Worm (Caenorhabditis elegans) whole organism, L4/young adult: ENCODE results near the gene M03F4.6.
A peak's percentile ranks its signal among the peaks of the same experiment; 100 is the strongest.

Experiments
- W03F9.2 ChIP-seq: fragments of 150-350 bp; optimal IDR thresholded peaks from 2 replicates; lab custom pipeline; 2014; ENCODE audit warnings: missing biosample characterization, missing genetic modification characterization
- dao-5 ChIP-seq: sonication (generic microtip); optimal IDR thresholded peaks from 2 replicates; lab custom pipeline; 2016; ENCODE audit warnings: missing genotype, missing genetic modification characterization, moderate library complexity, missing compliant biosample characterization
- him-1 ChIP-seq: sonication (generic microtip); optimal IDR thresholded peaks from 2 replicates; lab custom pipeline; 2016; ENCODE audit warnings: missing genotype, missing genetic modification reagents, missing genetic modification characterization, missing compliant biosample characterization

The M03F4.6 gene

DNA sequence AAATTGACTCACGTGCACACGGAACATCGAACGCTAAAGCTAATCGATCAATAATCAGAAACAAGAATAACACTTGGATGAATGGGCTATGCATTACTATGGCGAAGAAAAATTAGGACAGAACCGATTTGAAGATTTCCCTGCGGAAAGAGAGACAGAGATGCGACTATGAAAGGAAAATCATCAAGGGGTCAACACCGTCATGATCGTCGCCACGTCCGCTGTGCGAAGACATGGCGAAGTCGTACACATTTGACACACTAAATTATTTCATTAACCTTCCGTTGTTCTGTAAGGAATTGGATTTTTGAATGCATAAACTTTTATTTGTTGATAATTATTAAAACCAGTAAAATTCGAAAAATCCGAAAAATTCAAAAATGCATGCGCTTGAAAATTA is at the start of gene M03F4.6:
Gene M03F4.6, minus strand, starts transcription at position 101 of the 400 bp plus-strand sequence.
- no peak for TF ChIP-seq dao-5 (tag; lab: Kevin White, UChicago)
- no peak for TF ChIP-seq him-1 (tag; lab: Kevin White, UChicago)
- TF ChIP-seq W03F9.2 (tag; lab: Kevin White, UChicago): no peak

DNA sequence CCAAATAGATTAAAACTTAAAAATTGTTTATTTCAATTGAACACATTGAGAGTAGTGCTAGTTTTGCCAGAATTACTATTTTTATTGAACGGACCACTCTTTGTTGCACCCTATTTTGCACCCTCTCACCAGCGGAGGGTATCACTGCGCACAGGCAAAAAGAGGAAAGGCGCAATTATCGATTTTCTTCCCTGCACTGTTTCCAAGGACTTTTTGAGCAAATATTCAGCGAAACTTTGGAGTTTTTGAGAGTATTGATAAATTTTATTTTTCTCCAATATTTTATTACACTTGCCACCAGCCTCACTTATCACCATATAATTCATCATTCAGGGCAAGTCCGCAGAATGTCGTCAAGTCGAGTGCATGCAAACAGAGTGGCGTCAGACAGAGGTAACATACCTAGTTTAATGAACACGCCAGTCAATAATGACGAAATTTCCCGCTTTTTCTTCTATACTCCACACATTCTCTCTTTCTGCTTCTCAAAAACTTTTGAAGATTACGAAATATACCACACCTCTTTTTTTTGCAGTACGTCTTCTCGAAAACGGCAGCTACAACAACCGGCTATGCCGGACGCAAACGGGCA is 49.0 kb upstream of the M03F4.6 start:
- TF ChIP-seq him-1 (tag; lab: Kevin White, UChicago) (no peak), W03F9.2 (tag; lab: Kevin White, UChicago) (peak; percentile 13)

- TF ChIP-seq him-1 (tag; lab: Kevin White, UChicago) (no peak), dao-5 (tag; lab: Kevin White, UChicago) (no peak), W03F9.2 (tag; lab: Kevin White, UChicago) (no peak)
Measured at ce11 chrX:5017591-5017990, 48.5 kb upstream of the M03F4.6 start, which contains the start of gene sek-3. Gene sek-3 (plus strand): TSS chrX:5017891.

DNA sequence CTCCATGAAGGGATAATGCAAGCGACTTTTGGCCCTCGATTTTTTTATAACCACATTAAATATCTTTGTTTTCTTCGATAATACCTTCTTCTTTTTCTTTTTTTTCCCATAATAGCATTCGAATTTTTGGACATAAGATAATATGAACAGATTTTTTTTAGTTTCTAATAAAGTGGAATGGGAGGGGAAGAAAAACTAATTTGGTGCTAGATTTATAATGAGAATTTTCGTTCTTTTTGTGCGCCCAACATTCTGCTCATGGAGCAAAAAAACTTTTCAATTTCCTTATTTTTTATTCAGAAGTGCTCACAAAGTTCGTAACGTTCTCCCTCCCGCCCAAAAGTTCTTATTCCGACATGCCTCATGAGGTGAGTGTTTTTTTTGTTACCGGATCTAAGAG is 46.6 kb upstream of the M03F4.6 start, which contains the start of gene ZC449.8:
Gene ZC449.8, plus strand, starts transcription at position 301 of the 400 bp plus-strand sequence.
- TF ChIP-seq him-1 (tag; lab: Kevin White, UChicago): no peak
- TF ChIP-seq W03F9.2 (tag; lab: Kevin White, UChicago): no peak

DNA sequence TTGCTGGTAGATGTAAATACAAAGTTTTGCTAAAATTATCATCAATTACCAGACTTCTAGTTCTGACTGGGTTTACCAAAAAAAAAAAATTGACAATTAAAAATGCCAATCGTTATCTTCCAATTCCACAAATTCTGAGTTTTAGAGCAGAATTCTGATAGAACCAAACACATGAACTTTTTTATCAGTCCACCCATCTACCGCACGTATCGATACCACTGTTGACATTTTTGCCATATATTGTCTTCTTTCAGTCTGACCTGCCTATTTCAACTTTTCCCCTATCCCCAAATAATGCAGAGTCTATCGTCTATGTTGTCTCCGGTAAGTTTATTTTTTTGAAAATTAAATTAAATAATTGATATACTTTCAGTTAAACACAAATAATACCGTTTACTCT is 44.7 kb upstream of the M03F4.6 start, which contains the start of gene ZC449.7:
Gene ZC449.7, plus strand, starts transcription at position 249 of the 400 bp plus-strand sequence.
- TF ChIP-seq him-1 (tag; lab: Kevin White, UChicago) (no peak), dao-5 (tag; lab: Kevin White, UChicago) (no peak), W03F9.2 (tag; lab: Kevin White, UChicago) (no peak)

- TF ChIP-seq him-1 (tag; lab: Kevin White, UChicago) (no peak), dao-5 (tag; lab: Kevin White, UChicago) (no peak), W03F9.2 (tag; lab: Kevin White, UChicago) (no peak)
Measured at ce11 chrX:5009000-5009399, 39.9 kb upstream of the M03F4.6 start, which contains the start of gene hsd-3. Gene hsd-3 (plus strand): TSS chrX:5009300.

- no peak for TF ChIP-seq W03F9.2 (tag; lab: Kevin White, UChicago)
- no peak for TF ChIP-seq dao-5 (tag; lab: Kevin White, UChicago)
- TF ChIP-seq him-1 (tag; lab: Kevin White, UChicago): no peak
Measured at ce11 chrX:5006972-5007371, 37.8 kb upstream of the M03F4.6 start.

ce11 chrX:5004940-5005339 is 35.8 kb upstream of the M03F4.6 start, which contains the start of gene hsd-2:
Gene hsd-2 (plus strand): TSS chrX:5005240.
- no peak for TF ChIP-seq W03F9.2 (tag; lab: Kevin White, UChicago)
- no peak for TF ChIP-seq dao-5 (tag; lab: Kevin White, UChicago)
- TF ChIP-seq him-1 (tag; lab: Kevin White, UChicago): no peak

DNA sequence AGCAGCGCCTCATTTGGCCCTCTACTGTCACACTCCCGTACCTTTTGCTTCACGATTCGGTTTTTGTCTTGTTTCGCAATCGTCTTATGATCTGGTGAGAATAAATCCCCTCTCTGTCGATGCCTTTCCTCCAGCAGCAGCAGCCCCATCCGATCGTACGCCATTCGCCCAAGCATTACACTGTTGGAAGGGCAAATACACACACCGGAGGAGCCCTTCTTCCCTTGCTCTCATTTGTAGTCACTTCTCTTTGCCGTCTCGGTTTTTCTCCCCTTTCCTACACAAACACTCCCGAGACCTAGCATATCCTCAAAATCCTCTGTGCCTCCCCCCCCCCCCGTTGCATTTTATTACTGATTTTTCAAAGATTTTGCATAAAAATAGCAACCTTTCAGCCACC is 29.7 kb upstream of the M03F4.6 start, which contains the start of gene set-30:
Gene set-30, plus strand, starts transcription at position 396 of the 400 bp plus-strand sequence.
- no peak for TF ChIP-seq dao-5 (tag; lab: Kevin White, UChicago)
- TF ChIP-seq him-1 (tag; lab: Kevin White, UChicago): no peak
- no peak for TF ChIP-seq W03F9.2 (tag; lab: Kevin White, UChicago)

DNA sequence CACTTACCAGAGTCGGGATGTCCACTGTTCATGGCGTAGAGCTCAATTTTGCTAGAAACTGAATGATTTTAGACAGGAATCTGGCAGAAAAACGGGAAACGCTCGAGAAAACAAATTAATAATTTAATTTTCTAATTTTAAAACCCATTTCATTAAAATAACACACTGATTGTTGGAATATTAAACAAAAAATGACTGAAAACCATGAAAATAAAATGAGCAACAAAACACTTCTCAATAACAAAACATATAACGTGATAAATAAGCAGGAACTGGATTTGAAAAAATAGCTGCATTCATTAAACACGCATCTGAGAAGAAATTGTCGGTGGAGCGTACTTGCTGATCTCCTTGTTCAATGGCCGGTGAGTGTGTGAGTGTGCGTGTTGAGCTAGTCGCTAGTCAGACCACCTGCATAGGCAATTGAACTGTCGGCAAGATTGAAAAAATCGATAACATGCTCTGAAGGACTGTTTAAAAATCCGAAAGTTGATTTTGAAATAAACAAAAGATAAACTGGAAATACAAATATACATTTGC is 28.5 kb upstream of the M03F4.6 start, which contains the start of gene ZC8.6:
Gene ZC8.6, minus strand, starts transcription at position 51 of the 540 bp plus-strand sequence.
- TF ChIP-seq W03F9.2 (tag; lab: Kevin White, UChicago): no peak
- no peak for TF ChIP-seq him-1 (tag; lab: Kevin White, UChicago)
- TF ChIP-seq dao-5 (tag; lab: Kevin White, UChicago): no peak

DNA sequence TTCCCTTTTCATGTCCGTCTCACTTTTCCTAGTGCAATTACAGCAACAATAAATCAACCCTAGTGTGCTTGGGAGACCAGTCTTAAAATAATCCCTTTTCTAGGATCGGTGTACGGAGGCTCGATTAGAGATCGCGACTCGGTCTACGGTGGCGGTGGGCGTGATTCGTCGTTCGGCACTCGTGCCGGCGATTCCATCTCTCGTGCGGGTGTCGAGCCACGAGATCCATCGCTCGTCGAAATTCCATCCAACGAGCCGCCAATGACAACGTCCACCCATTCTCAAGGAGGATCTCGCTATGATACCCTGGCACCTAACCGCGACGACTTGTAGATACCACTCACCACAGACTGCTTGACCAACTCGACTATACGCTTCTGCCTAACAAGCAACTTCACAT is 23.4 kb upstream of the M03F4.6 start:
- no peak for TF ChIP-seq W03F9.2 (tag; lab: Kevin White, UChicago)
- no peak for TF ChIP-seq dao-5 (tag; lab: Kevin White, UChicago)
- TF ChIP-seq him-1 (tag; lab: Kevin White, UChicago): no peak

ce11 chrX:4987617-4988016 is 18.5 kb upstream of the M03F4.6 start:
- TF ChIP-seq W03F9.2 (tag; lab: Kevin White, UChicago): no peak
- no peak for TF ChIP-seq him-1 (tag; lab: Kevin White, UChicago)
- no peak for TF ChIP-seq dao-5 (tag; lab: Kevin White, UChicago)

- no peak for TF ChIP-seq W03F9.2 (tag; lab: Kevin White, UChicago)
- no peak for TF ChIP-seq dao-5 (tag; lab: Kevin White, UChicago)
- TF ChIP-seq him-1 (tag; lab: Kevin White, UChicago): no peak
Measured at ce11 chrX:4986354-4986753, 17.2 kb upstream of the M03F4.6 start.
